Worm (Caenorhabditis elegans): ENCODE data around the gene str-87.

Gene str-87

DNA sequence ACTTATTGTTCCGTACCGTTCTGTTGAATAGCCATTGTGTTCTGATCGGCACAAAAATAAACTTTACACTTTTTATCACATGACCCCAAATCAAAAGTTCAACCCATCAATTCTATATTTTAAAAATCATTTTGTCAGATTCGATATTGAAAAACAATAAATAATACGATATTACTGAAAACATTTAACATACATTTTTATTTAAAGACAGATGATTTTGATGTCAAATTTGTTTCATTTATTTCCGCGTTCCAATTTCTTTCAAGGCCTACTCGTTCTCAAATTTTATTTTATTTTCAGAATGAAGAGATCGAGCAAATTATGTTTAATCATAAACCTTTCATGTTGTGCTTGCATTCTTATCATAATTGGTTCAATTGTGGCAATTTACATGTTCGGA is 6.8 kb upstream of the str-87 start, which contains the start of gene F59E11.5:
F59E11.5 (plus strand) TSS at position 301 of the 400 bp plus-strand sequence.
- TF ChIP-seq W03F9.2 (tag; optimal IDR thresholded peaks at IDR 0.05) (no peak), him-1 (tag; optimal IDR thresholded peaks at IDR 0.05) (no peak)

DNA sequence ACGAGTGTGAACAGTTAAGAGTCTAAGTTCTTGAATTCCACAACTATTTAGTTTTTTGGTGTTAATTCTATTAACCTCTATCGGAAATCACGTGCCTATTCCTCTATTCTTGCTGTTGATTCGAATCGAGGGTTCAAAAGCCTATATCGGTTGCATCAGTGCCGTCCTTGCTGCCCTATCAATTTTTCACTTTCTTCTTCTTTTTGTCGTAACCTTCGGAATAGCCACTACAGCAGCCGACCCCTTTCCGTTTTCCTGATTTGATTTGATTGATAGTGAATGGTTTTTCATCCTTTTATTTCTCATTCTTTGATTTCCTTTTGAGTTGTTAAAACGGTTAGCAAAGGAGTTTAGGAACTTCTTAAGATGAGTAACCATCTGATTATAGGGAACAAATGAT is 6.3 kb upstream of the str-87 start:
- no peak for TF ChIP-seq W03F9.2 (tag; optimal IDR thresholded peaks at IDR 0.05)
- no peak for TF ChIP-seq dao-5 (tag; optimal IDR thresholded peaks at IDR 0.05)
- TF ChIP-seq him-1 (tag; optimal IDR thresholded peaks at IDR 0.05) = no peak

- TF ChIP-seq him-1 (tag; optimal IDR thresholded peaks at IDR 0.05) (no peak), dao-5 (tag; optimal IDR thresholded peaks at IDR 0.05) (no peak), W03F9.2 (tag; optimal IDR thresholded peaks at IDR 0.05) (no peak)
Observed at ce11 chrV:8991679-8992078, 3.7 kb upstream of the str-87 start, which contains the start of gene F59E11.6. TSS of gene F59E11.6 (plus strand) at chrV:8991789.

ce11 chrV:8990194-8990649 is 2.2 kb upstream of the str-87 start, which contains the start of gene F59E11.7:
TSS of gene F59E11.7 (plus strand) at chrV:8990244.
- TF ChIP-seq him-1 (tag; optimal IDR thresholded peaks at IDR 0.05) = no peak
- TF ChIP-seq dao-5 (tag; optimal IDR thresholded peaks at IDR 0.05) = no peak
- TF ChIP-seq W03F9.2 (tag; optimal IDR thresholded peaks at IDR 0.05) = no peak

DNA sequence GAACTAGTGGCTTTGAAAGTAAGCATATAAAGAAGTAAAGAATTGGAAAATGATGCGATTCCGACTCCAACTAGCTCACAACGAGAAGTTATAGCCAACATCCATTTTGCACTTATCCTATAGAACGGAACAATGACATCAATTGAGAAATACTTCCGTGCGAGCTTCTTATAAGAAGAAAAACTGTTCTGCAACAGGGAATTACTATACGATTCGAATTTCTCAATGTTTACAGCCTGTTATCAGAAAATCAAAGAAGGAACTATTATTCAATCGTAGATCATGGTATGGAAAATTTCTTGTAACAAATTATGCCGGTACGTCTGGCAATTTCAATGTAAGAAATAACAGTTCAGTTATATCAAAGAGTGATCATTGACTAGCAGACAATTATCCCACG is 2.3 kb downstream of the str-87 start, which contains the start of gene str-85:
str-85 (minus strand) TSS at position 101 of the 400 bp plus-strand sequence.
- TF ChIP-seq W03F9.2 (tag; optimal IDR thresholded peaks at IDR 0.05) (no peak), dao-5 (tag; optimal IDR thresholded peaks at IDR 0.05) (no peak), him-1 (tag; optimal IDR thresholded peaks at IDR 0.05) (no peak)

DNA sequence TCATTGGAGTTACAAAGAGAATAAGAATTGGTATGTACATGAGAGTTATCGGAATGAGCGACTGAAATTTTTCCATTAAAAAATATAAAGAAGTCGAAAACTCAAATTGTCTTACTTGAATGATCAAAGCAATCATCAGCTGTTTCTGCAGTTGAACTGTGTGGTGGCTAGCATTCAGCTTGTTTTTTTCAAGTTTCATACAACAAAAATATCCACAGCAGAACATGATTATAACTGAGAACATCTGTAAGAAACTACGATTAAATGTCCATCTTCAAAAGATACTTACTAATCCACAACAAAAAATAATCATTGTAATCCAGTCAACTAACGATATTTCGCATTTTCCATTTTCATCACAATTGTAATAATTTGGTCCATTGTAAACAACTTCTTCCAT is 3.2 kb downstream of the str-87 start:
- no peak for TF ChIP-seq dao-5 (tag; optimal IDR thresholded peaks at IDR 0.05)
- no peak for TF ChIP-seq W03F9.2 (tag; optimal IDR thresholded peaks at IDR 0.05)
- TF ChIP-seq him-1 (tag; optimal IDR thresholded peaks at IDR 0.05) = no peak

- TF ChIP-seq him-1 (tag; optimal IDR thresholded peaks at IDR 0.05) = no peak
- TF ChIP-seq dao-5 (tag; optimal IDR thresholded peaks at IDR 0.05) = no peak
- TF ChIP-seq W03F9.2 (tag; optimal IDR thresholded peaks at IDR 0.05) = no peak
Observed at ce11 chrV:8983604-8984003, 4.4 kb downstream of the str-87 start, which contains the start of gene str-86. TSS of gene str-86 (minus strand) at chrV:8983704.

DNA sequence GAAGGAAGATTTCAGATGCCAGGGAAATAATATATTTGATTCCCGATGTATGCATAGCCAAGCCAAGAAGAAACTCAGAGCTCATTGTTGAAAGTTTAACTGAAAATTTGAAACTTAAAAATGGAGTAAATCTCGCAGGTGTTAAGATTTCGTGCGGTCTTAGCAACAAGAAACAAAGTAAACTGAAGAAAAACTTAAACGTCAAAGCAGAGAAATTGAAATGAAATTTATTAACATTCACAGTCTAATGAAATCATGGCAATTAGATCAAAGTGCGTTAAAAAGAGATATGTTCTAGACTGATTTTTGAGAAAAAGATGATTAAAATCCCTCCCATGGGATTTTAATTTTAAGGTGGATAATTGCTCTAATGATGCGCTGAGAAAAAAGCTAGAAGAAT is 7.2 kb downstream of the str-87 start, which contains the start of gene str-84:
str-84 (minus strand) TSS at position 101 of the 400 bp plus-strand sequence.
- TF ChIP-seq him-1 (tag; optimal IDR thresholded peaks at IDR 0.05) = no peak
- TF ChIP-seq W03F9.2 (tag; optimal IDR thresholded peaks at IDR 0.05) = no peak
- no peak for TF ChIP-seq dao-5 (tag; optimal IDR thresholded peaks at IDR 0.05)

ce11 chrV:8977895-8978294 is 10.1 kb downstream of the str-87 start:
- TF ChIP-seq dao-5 (tag; optimal IDR thresholded peaks at IDR 0.05) (no peak), W03F9.2 (tag; optimal IDR thresholded peaks at IDR 0.05) (no peak), him-1 (tag; optimal IDR thresholded peaks at IDR 0.05) (no peak)

- TF ChIP-seq him-1 (tag; optimal IDR thresholded peaks at IDR 0.05) = no peak
- no peak for TF ChIP-seq dao-5 (tag; optimal IDR thresholded peaks at IDR 0.05)
- no peak for TF ChIP-seq W03F9.2 (tag; optimal IDR thresholded peaks at IDR 0.05)
Observed at ce11 chrV:8974889-8975422, 13.0 kb downstream of the str-87 start, which contains the start of gene nhr-143. TSS of gene nhr-143 (minus strand) at chrV:8974939.

DNA sequence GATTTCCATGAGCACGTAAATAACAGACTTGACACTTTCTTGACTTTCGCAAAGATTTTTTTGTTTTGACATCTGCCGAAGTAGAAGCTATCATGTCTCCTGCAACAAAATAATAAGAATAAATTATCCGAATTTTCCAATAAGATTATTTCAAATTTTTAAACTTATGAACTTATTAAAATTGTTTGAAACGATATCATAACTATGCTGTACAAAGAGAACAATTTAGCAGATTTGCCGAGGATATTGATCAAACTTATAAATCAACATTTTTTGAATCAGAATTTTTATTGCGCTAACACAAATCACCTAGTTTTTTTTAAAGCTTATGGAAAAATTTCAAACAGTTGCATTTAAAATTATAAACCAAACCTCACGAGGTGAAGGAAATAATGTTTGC is 15.7 kb downstream of the str-87 start, which contains the start of gene nhr-195:
nhr-195 (minus strand) TSS at position 101 of the 400 bp plus-strand sequence.
- TF ChIP-seq him-1 (tag; optimal IDR thresholded peaks at IDR 0.05) (no peak), W03F9.2 (tag; optimal IDR thresholded peaks at IDR 0.05) (no peak), dao-5 (tag; optimal IDR thresholded peaks at IDR 0.05) (no peak)

- TF ChIP-seq W03F9.2 (tag; optimal IDR thresholded peaks at IDR 0.05) (no peak), dao-5 (tag; optimal IDR thresholded peaks at IDR 0.05) (no peak), him-1 (tag; optimal IDR thresholded peaks at IDR 0.05) (no peak)
Observed at ce11 chrV:8966086-8966485, 21.9 kb downstream of the str-87 start, which contains the start of gene nhr-219. TSS of gene nhr-219 (minus strand) at chrV:8966186.

DNA sequence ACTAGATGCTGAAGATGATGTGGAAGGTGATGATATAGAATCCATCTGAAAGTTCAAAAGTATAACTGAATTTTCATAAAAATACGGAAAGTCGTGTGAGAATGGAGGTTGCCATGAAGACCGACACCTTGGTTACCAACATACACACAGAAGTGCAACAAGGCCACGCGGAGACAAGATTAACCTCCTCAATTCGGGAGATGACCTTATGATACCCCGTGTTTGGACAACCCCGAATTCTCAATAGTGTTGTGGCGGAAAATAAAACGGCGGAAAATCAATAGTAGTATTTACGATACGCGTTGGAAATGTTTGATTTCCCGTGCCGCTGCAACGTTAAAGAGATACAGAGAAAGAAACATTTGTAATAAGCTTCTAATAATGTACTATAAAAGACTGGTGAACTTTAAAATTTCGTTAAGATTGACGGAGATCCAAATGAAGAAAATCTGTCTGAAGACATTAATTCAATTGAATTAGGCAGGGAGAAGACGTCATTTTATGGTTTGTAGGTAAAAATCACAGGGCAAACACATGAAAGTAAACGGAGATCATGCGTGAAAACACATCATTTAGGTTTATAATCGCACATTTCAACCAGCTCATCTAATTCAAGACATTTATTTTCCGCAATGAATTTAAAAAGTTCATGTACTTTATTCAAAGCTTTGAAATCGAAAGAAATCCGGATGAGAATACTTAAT is 23.8 kb downstream of the str-87 start, which contains the start of gene nhr-44:
nhr-44 (minus strand) TSS at position 51 of the 704 bp plus-strand sequence.
- TF ChIP-seq dao-5 (tag; optimal IDR thresholded peaks at IDR 0.05) (no peak), him-1 (tag; optimal IDR thresholded peaks at IDR 0.05) (no peak), W03F9.2 (tag; optimal IDR thresholded peaks at IDR 0.05) (no peak)

Data from whole organism, L4/young adult.